Fruit fly (Drosophila melanogaster): Measurements from ENCODE around the gene CG46320.

DNA sequence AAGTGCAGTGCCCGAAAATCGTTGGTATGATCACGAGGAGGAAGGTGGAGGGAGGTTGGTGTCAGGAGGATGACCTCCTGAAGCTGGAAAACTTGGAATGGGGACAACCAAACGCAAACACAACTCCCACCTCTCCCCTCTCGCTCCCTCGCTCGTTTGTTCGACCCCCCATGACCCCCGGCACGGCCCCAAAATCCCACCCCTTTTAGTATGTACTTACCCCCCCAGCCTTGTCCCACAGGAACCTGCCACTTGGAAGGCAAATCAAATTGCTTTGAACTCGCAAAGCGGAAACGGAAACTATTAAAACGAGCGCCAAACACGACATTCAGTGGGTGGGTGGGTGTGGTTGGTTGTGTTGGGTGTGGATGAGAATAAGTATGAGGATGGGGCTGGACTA is 67.7 kb downstream of the CG46320 start:
- TF ChIP-seq HLH106 (tag; optimal IDR thresholded peaks at IDR 0.05), result no peak
- no peak for TF ChIP-seq GATAd (GFP tag; optimal IDR thresholded peaks at IDR 0.05)
- TF ChIP-seq dl (GFP tag; optimal IDR thresholded peaks at IDR 0.05; ENCODE audit: insufficient read depth in 1 of 2, partially characterized antibody in 2 of 2), result no peak
- no peak for TF ChIP-seq Abd-B (GFP tag; optimal IDR thresholded peaks at IDR 0.05)
- TF ChIP-seq jim (GFP tag; optimal IDR thresholded peaks at IDR 0.05), result no peak
- TF ChIP-seq Myc (optimal IDR thresholded peaks at IDR 0.05), result no peak
- TF ChIP-seq dmrt93B (GFP tag; optimal IDR thresholded peaks at IDR 0.05), result no peak
- no peak for TF ChIP-seq h (GFP tag; optimal IDR thresholded peaks at IDR 0.05)
- TF ChIP-seq Dfd (GFP tag; optimal IDR thresholded peaks at IDR 0.05), result no peak
- TF ChIP-seq Sp1 (GFP tag; optimal IDR thresholded peaks at IDR 0.05), result no peak
- no peak for TF ChIP-seq psq (GFP tag; optimal IDR thresholded peaks at IDR 0.05)
- no peak for TF ChIP-seq fru (GFP tag; optimal IDR thresholded peaks at IDR 0.05)
